Worm (Caenorhabditis elegans) whole organism, L1 larva: ENCODE results near the gene C33F10.1.

Experiments
- C04F5.9 ChIP-seq: sonication (generic microtip); optimal IDR thresholded peaks from 2 replicates; lab custom pipeline; 2016; ENCODE audit warnings: missing genetic modification characterization, missing compliant biosample characterization
- C16A3.4 ChIP-seq: fragments of 150-350 bp; optimal IDR thresholded peaks from 2 replicates; lab custom pipeline; 2014; ENCODE audit warnings: missing biosample characterization, missing genetic modification characterization
- F16B12.6 ChIP-seq: fragments of 150-350 bp; optimal IDR thresholded peaks from 2 replicates; lab custom pipeline; 2014; ENCODE audit warnings: missing biosample characterization, missing genetic modification characterization
- Y116A8C.19 ChIP-seq: sonication (generic microtip); optimal IDR thresholded peaks from 2 replicates; lab custom pipeline; 2016; ENCODE audit warnings: missing compliant biosample characterization, missing genetic modification characterization, borderline replicate concordance
- blmp-1 ChIP-seq: fragments of 150-350 bp; optimal IDR thresholded peaks from 2 replicates; lab custom pipeline; 2014; ENCODE audit warnings: missing biosample characterization, missing genetic modification characterization
- ceh-63 ChIP-seq: fragments of 200-800 bp; sonication (Bioruptor generic); optimal IDR thresholded peaks from 2 replicates; lab custom pipeline; 2018; ENCODE audit warnings: mild to moderate bottlenecking, missing genetic modification characterization, missing compliant biosample characterization
- ceh-82 ChIP-seq, 3 experiments: fragments of 150-350 bp in 1 of 3; sonication (generic microtip) in 2 of 3; optimal IDR thresholded peaks; 2 replicates each; lab custom pipeline; 2014 to 2017; ENCODE audit warnings: missing biosample characterization in 3 of 3, missing genetic modification characterization in 3 of 3
- dpl-1 ChIP-seq, 3 experiments: fragments of 150-350 bp in 2 of 3; sonication (generic microtip) in 1 of 3; optimal IDR thresholded peaks; 2 replicates each; lab custom pipeline; 2014 to 2017; ENCODE audit warnings: missing biosample characterization in 3 of 3, missing genetic modification characterization in 3 of 3, missing genetic modification reagents in 3 of 3
- efl-1 ChIP-seq, 4 experiments: fragments of 150-350 bp; optimal IDR thresholded peaks in 3 of 4; peaks in 1 of 4; 1 replicate in 1 of 4; 2 replicates in 3 of 4; lab custom pipeline; 2014; ENCODE audit warnings: missing biosample characterization in 2 of 4, missing genetic modification characterization in 2 of 4, missing genetic modification reagents in 2 of 4
- egl-13 ChIP-seq: sonication (generic microtip); optimal IDR thresholded peaks from 2 replicates; lab custom pipeline; 2016; ENCODE audit warnings: missing genotype, missing genetic modification reagents, missing genetic modification characterization, missing compliant biosample characterization
- elt-2 ChIP-seq: sonication (generic microtip); optimal IDR thresholded peaks from 2 replicates; lab custom pipeline; 2016; ENCODE audit warnings: missing genetic modification characterization, mild to moderate bottlenecking, inconsistent platforms, missing compliant biosample characterization, missing genetic modification reagents
- ets-5 ChIP-seq: fragments of 200-800 bp; sonication (Bioruptor generic); IDR thresholded peaks from 2 replicates; pipeline ENCODE4 v1.3.6; 2022; ENCODE audit warnings: missing genetic modification characterization, missing compliant biosample characterization
- fkh-8 ChIP-seq: sonication (generic microtip); optimal IDR thresholded peaks from 2 replicates; lab custom pipeline; 2016; ENCODE audit warnings: mild to moderate bottlenecking, missing genetic modification characterization, missing compliant biosample characterization
- hlh-4 ChIP-seq: sonication (generic microtip); optimal IDR thresholded peaks from 2 replicates; lab custom pipeline; 2016; ENCODE audit warnings: mild to moderate bottlenecking, missing genetic modification characterization, missing compliant biosample characterization
- hpl-2 ChIP-seq: fragments of 150-350 bp; optimal IDR thresholded peaks from 2 replicates; lab custom pipeline; 2014; ENCODE audit warnings: missing biosample characterization, missing genetic modification reagents, missing genetic modification characterization
- irx-1 ChIP-seq: sonication (generic microtip); optimal IDR thresholded peaks from 2 replicates; lab custom pipeline; 2016; ENCODE audit warnings: missing genetic modification characterization, missing compliant biosample characterization
- isw-1 ChIP-seq: fragments of 200-800 bp; sonication (Bioruptor generic); IDR thresholded peaks from 2 replicates; pipeline ENCODE4 v1.3.6; 2022; ENCODE audit warnings: missing genetic modification characterization, missing compliant biosample characterization
- lin-13 ChIP-seq: fragments of 150-350 bp; optimal IDR thresholded peaks from 2 replicates; lab custom pipeline; 2014; ENCODE audit warnings: missing biosample characterization, missing genetic modification reagents, missing genetic modification characterization
- lin-35 ChIP-seq, 2 experiments: fragments of 150-350 bp; optimal IDR thresholded peaks; 2 replicates each; lab custom pipeline; 2014; ENCODE audit warnings: missing biosample characterization in 2 of 2, missing genetic modification characterization in 2 of 2, missing genetic modification reagents in 2 of 2
- lir-3 ChIP-seq: sonication (generic microtip); optimal IDR thresholded peaks from 2 replicates; lab custom pipeline; 2016; ENCODE audit warnings: mild to moderate bottlenecking, missing genetic modification characterization, moderate library complexity, missing compliant biosample characterization; ENCODE audit not compliant: poor library complexity
- lsy-2 ChIP-seq, 2 experiments: fragments of 150-350 bp; optimal IDR thresholded peaks; 2 replicates each; lab custom pipeline; 2014; ENCODE audit warnings: missing biosample characterization in 2 of 2, missing genetic modification characterization in 2 of 2
- mab-9 ChIP-seq: fragments of 200-800 bp; sonication (Bioruptor generic); IDR thresholded peaks from 2 replicates; pipeline ENCODE4 v1.3.6; 2022; ENCODE audit warnings: missing genetic modification reagents, missing genetic modification characterization, missing compliant biosample characterization
- mdl-1 ChIP-seq, 2 experiments: fragments of 150-350 bp; optimal IDR thresholded peaks; 2 replicates each; lab custom pipeline; 2014 to 2017; ENCODE audit warnings: missing biosample characterization in 2 of 2, missing genetic modification characterization in 2 of 2, inconsistent platforms in 1 of 2
- mef-2 ChIP-seq: fragments of 150-350 bp; optimal IDR thresholded peaks from 2 replicates; lab custom pipeline; 2014; ENCODE audit warnings: missing biosample characterization, missing genetic modification characterization
- nhr-237 ChIP-seq: fragments of 150-350 bp; optimal IDR thresholded peaks from 2 replicates; lab custom pipeline; 2014; ENCODE audit warnings: missing biosample characterization, missing genetic modification characterization
- nhr-47 ChIP-seq: sonication (generic microtip); optimal IDR thresholded peaks from 2 replicates; lab custom pipeline; 2016; ENCODE audit warnings: mild to moderate bottlenecking, missing genetic modification characterization, moderate library complexity, missing compliant biosample characterization
- nhr-71 ChIP-seq: sonication (generic microtip); optimal IDR thresholded peaks from 2 replicates; lab custom pipeline; 2016; ENCODE audit warnings: mild to moderate bottlenecking, missing genetic modification characterization, moderate library complexity, missing compliant biosample characterization
- pag-3 ChIP-seq: sonication (generic microtip); optimal IDR thresholded peaks from 2 replicates; lab custom pipeline; 2017; ENCODE audit warnings: missing genetic modification characterization, mild to moderate bottlenecking, missing compliant biosample characterization, antibody characterized with exemption, borderline replicate concordance; ENCODE audit not compliant: insufficient read depth
- pqm-1 ChIP-seq: sonication (generic microtip); optimal IDR thresholded peaks from 3 replicates; lab custom pipeline; 2017; ENCODE audit warnings: missing biosample characterization, missing genetic modification characterization
- rnt-1 ChIP-seq: sonication (generic microtip); optimal IDR thresholded peaks from 2 replicates; lab custom pipeline; 2016; ENCODE audit warnings: mild to moderate bottlenecking, missing genetic modification characterization, moderate library complexity, missing compliant biosample characterization
- snu-23 ChIP-seq: sonication (generic microtip); optimal IDR thresholded peaks from 2 replicates; lab custom pipeline; 2016; ENCODE audit warnings: missing genetic modification characterization, missing compliant biosample characterization
- sox-4 ChIP-seq: sonication (generic microtip); optimal IDR thresholded peaks from 2 replicates; lab custom pipeline; 2016; ENCODE audit warnings: missing genetic modification characterization, missing compliant biosample characterization
- sup-37 ChIP-seq: fragments of 200-800 bp; sonication (Bioruptor generic); optimal IDR thresholded peaks from 2 replicates; lab custom pipeline; 2018; ENCODE audit warnings: mild to moderate bottlenecking, missing genetic modification characterization, missing compliant biosample characterization
- swsn-7 ChIP-seq: sonication (generic microtip); optimal IDR thresholded peaks from 2 replicates; lab custom pipeline; 2016; ENCODE audit warnings: missing genetic modification characterization, missing compliant biosample characterization
- unc-130 ChIP-seq: fragments of 150-350 bp; optimal IDR thresholded peaks from 2 replicates; lab custom pipeline; 2017; ENCODE audit warnings: missing biosample characterization, missing genetic modification characterization, inconsistent platforms
- unc-86 ChIP-seq: sonication (generic microtip); optimal IDR thresholded peaks from 2 replicates; lab custom pipeline; 2016; ENCODE audit warnings: missing genetic modification characterization, missing compliant biosample characterization
- unc-98 ChIP-seq: fragments of 200-800 bp; sonication (Bioruptor generic); IDR thresholded peaks from 2 replicates; pipeline ENCODE4 v1.3.6; 2022; ENCODE audit warnings: missing genetic modification characterization, missing compliant biosample characterization
- xbp-1 ChIP-seq: sonication (generic microtip); optimal IDR thresholded peaks from 2 replicates; lab custom pipeline; 2016; ENCODE audit warnings: missing genetic modification characterization, missing compliant biosample characterization
- zip-4 ChIP-seq: fragments of 200-800 bp; sonication (Bioruptor generic); optimal IDR thresholded peaks from 2 replicates; lab custom pipeline; 2018; ENCODE audit warnings: mild to moderate bottlenecking, missing genetic modification characterization, moderate library complexity, missing compliant biosample characterization
- ztf-11 ChIP-seq, 2 experiments: sonication (generic microtip); optimal IDR thresholded peaks; 2 replicates each; lab custom pipeline; 2016 to 2017; ENCODE audit warnings: missing genetic modification characterization in 2 of 2, missing biosample characterization in 1 of 2, missing compliant biosample characterization in 1 of 2

C33F10.1 gene

ce11 chrII:4834761-4835160 is at the start of gene C33F10.1, which contains the start of gene C33F10.11:
C33F10.1 (plus strand) TSS chrII:4835023.
C33F10.11 (minus strand) TSS chrII:4834861.
- no peak for TF ChIP-seq ceh-82 (tag; optimal IDR thresholded peaks at IDR 0.05; lab: Kevin White, UChicago)
- TF ChIP-seq hlh-4: no peak
- no peak for TF ChIP-seq ceh-63 (GFP tag; lab: Kevin White, UChicago)

DNA sequence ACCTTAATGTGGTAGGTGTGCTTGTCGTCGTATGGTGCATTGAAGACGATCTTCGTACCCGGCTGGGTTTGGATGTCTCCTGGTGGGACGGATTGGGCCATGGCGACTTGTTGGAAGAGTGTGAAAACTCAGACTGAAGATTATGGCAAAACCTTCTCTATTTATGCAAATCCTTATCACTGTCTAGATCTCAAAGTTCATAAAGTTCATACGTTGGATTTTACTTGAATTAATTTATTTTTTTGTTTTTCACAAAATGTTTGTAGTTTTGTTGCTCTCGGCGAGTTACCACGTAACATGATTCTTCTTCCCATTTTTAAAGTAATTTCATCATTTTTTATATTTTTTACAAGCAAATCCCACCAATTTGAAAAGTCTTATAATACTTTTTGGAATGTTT is 48.6 kb upstream of the C33F10.1 start, which contains the start of gene msp-3:
msp-3 (minus strand) TSS at position 101 of the 400 bp plus-strand sequence.
- TF ChIP-seq mab-9 (GFP tag; lab: Robert Waterston, UW) (no peak), efl-1 (optimal IDR thresholded peaks at IDR 0.05; lab: Kevin White, UChicago) (no peak), efl-1 (GFP tag; optimal IDR thresholded peaks at IDR 0.05 in 1 of 2; lab: Kevin White, UChicago) (no peak), unc-98 (GFP tag; lab: Robert Waterston, UW) (no peak), C04F5.9 (no peak), ceh-82 (tag; optimal IDR thresholded peaks at IDR 0.05; lab: Kevin White, UChicago) (no peak), nhr-237 (no peak), lsy-2 (tag; optimal IDR thresholded peaks at IDR 0.05; lab: Kevin White, UChicago) (no peak), ztf-11 (tag; optimal IDR thresholded peaks at IDR 0.05; lab: Kevin White, UChicago) (no peak), lin-13 (GFP tag; lab: Kevin White, UChicago) (no peak), sup-37 (GFP tag; lab: Kevin White, UChicago) (no peak), fkh-8 (no peak), blmp-1 (tag; lab: Kevin White, UChicago) (no peak), hpl-2 (no peak), pqm-1 (tag; lab: Kevin White, UChicago) (no peak)
- TF ChIP-seq, all 84 proteins: peak for 0

- TF ChIP-seq efl-1 (optimal IDR thresholded peaks at IDR 0.05; lab: Kevin White, UChicago) (no peak), efl-1 (GFP tag; optimal IDR thresholded peaks at IDR 0.05 in 1 of 2; lab: Kevin White, UChicago) (peak in 1 of 2 experiments; percentile 53), nhr-71 (tag; lab: Kevin White, UChicago) (no peak)
Measured at ce11 chrII:4789835-4790343, 44.9 kb upstream of the C33F10.1 start, which contains the start of gene F26G1.15. F26G1.15 (plus strand) TSS chrII:4790293.

DNA sequence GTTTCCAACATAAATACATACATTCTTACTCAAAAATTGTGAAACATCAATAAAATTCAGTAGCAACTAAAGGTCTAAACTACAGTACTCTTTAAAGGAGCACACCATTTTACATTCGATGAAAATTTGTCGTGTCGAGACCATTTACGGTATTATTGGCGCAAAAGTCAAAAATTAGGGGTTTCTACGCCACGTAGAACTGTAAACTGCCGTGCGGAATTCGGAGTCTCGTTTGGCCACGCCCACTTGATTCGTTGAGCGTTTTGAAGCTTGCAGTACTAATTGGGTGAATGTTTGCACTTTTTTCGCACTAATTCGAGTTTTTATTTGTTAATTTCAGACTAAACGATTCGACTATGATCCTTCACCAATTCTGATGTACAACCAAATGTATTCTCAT is 44.1 kb upstream of the C33F10.1 start:
- peak in 1 of 3 experiments; percentile 11 for TF ChIP-seq dpl-1 (GFP tag; optimal IDR thresholded peaks at IDR 0.05; lab: Kevin White, UChicago)
- TF ChIP-seq rnt-1 (tag; lab: Kevin White, UChicago): peak; percentile 31
- no peak for TF ChIP-seq mef-2 (tag; lab: Kevin White, UChicago)
- TF ChIP-seq lin-13 (GFP tag; lab: Kevin White, UChicago): no peak
- no peak for TF ChIP-seq lin-35 (GFP tag; optimal IDR thresholded peaks at IDR 0.05; lab: Kevin White, UChicago)
- TF ChIP-seq efl-1 (optimal IDR thresholded peaks at IDR 0.05; lab: Kevin White, UChicago): peak in 1 of 2 experiments; percentile 1
- TF ChIP-seq efl-1 (GFP tag; optimal IDR thresholded peaks at IDR 0.05 in 1 of 2; lab: Kevin White, UChicago): no peak
- TF ChIP-seq C16A3.4: no peak
- TF ChIP-seq F16B12.6 (tag; lab: Kevin White, UChicago): no peak
- TF ChIP-seq pag-3: no peak
- TF ChIP-seq elt-2 (tag; lab: Kevin White, UChicago): no peak

DNA sequence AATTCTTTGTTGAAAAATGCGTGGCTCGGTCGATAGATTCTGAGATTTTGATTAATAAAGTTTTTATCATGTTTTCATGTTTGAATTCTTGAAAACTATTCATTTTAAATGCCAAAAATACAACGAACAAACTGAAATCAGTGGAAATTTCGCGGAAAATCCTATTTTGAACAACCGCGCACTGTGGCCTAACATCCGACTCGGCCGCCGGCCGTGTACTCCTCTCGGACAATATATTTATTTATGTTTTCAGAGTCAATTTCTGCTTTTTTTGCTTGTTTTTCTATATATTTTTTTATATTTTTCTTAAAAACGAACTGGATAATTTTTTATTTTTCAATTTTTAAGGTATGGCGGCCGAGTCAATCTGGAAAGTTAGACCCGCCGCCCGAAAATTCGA is 43.6 kb upstream of the C33F10.1 start, which contains the start of gene F26G1.1:
F26G1.1 (plus strand) TSS at position 347 of the 400 bp plus-strand sequence.
- peak; percentile 29 to 53 (median 49) for TF ChIP-seq ceh-82 (tag; optimal IDR thresholded peaks at IDR 0.05; lab: Kevin White, UChicago)
- TF ChIP-seq mdl-1 (tag; optimal IDR thresholded peaks at IDR 0.05; lab: Kevin White, UChicago): peak in 1 of 2 experiments; percentile 50
- TF ChIP-seq sup-37 (GFP tag; lab: Kevin White, UChicago): peak; percentile 61
- peak; percentile 69 for TF ChIP-seq unc-86 (tag; lab: Kevin White, UChicago)
- peak; percentile 64 for TF ChIP-seq Y116A8C.19 (tag; lab: Kevin White, UChicago)
- peak; percentile 2 for TF ChIP-seq lin-13 (GFP tag; lab: Kevin White, UChicago)
- TF ChIP-seq lir-3 (tag; lab: Kevin White, UChicago): peak; percentile 95
- TF ChIP-seq mef-2 (tag; lab: Kevin White, UChicago): no peak
- peak; percentile 89 for TF ChIP-seq nhr-47 (tag; lab: Kevin White, UChicago)
- TF ChIP-seq egl-13 (tag; lab: Kevin White, UChicago): peak; percentile 92
- no peak for TF ChIP-seq ets-5 (GFP tag; lab: Robert Waterston, UW)
- TF ChIP-seq dpl-1 (GFP tag; optimal IDR thresholded peaks at IDR 0.05; lab: Kevin White, UChicago): peak; percentile 84 to 93 (median 92)
- TF ChIP-seq snu-23: peak; percentile 66
- TF ChIP-seq xbp-1 (tag; lab: Kevin White, UChicago): peak; percentile 78
- peak; percentile 84 for TF ChIP-seq sox-4 (tag; lab: Kevin White, UChicago)
- peak; percentile 59 to 92 for TF ChIP-seq efl-1 (optimal IDR thresholded peaks at IDR 0.05; lab: Kevin White, UChicago)
- TF ChIP-seq efl-1 (GFP tag; optimal IDR thresholded peaks at IDR 0.05 in 1 of 2; lab: Kevin White, UChicago): peak; percentile 93 to 99
- peak; percentile 98 for TF ChIP-seq rnt-1 (tag; lab: Kevin White, UChicago)
- peak; percentile 56 for TF ChIP-seq zip-4
- TF ChIP-seq swsn-7: peak; percentile 78
- peak; percentile 96 for TF ChIP-seq irx-1
- TF ChIP-seq isw-1 (GFP tag; lab: Robert Waterston, UW): peak; percentile 72
- TF ChIP-seq unc-130 (tag; lab: Kevin White, UChicago): peak; percentile 54
- TF ChIP-seq mab-9 (GFP tag; lab: Robert Waterston, UW): peak; percentile 76
- TF ChIP-seq nhr-237: no peak
